Worm (Caenorhabditis elegans): ENCODE measurements around the gene grl-20.

- no peak for TF ChIP-seq W03F9.2 (tag; optimal IDR thresholded peaks at IDR 0.05)
- no peak for TF ChIP-seq him-1 (tag; optimal IDR thresholded peaks at IDR 0.05)
- no peak for TF ChIP-seq dao-5 (tag; optimal IDR thresholded peaks at IDR 0.05)
Observed at ce11 chrIV:2168514-2168913, 39.9 kb upstream of the grl-20 start, which contains the start of gene C54E4.4.
